Fruit fly (Drosophila melanogaster) whole organism, prepupa: Measurements from ENCODE around the gene gdl-ORF39.

Source experiments
- CG4318 ChIP-seq: fragments of 200-800 bp; sonication (Bioruptor generic); optimal IDR thresholded peaks from 3 replicates; lab custom pipeline; 2017; ENCODE audit warnings: missing biosample characterization, mild to moderate bottlenecking, missing genetic modification characterization
- CG6792 ChIP-seq: fragments of 200-800 bp; sonication (Bioruptor generic); optimal IDR thresholded peaks from 3 replicates; lab custom pipeline; 2016; ENCODE audit warnings: missing biosample characterization, missing genetic modification characterization
- Hr4 ChIP-seq: fragments of 200-800 bp; sonication (Bioruptor generic); optimal IDR thresholded peaks from 3 replicates; lab custom pipeline; 2016; ENCODE audit warnings: missing biosample characterization, missing genetic modification characterization
- Lpt ChIP-seq: fragments of 200-800 bp; sonication (Bioruptor generic); optimal IDR thresholded peaks from 3 replicates; lab custom pipeline; 2016; ENCODE audit warnings: missing biosample characterization, missing genetic modification characterization
- esn ChIP-seq: fragments of 200-800 bp; sonication (Bioruptor generic); optimal IDR thresholded peaks from 2 replicates; lab custom pipeline; 2016; ENCODE audit warnings: missing biosample characterization, mild to moderate bottlenecking, missing genetic modification characterization, moderate library complexity

dm6 chr3L:15506174-15506926 is 2.9 kb upstream of the gdl-ORF39 start:
- TF ChIP-seq esn (GFP tag; lab: Kevin White, UChicago) (peak; percentile 16), CG4318 (GFP tag; lab: Kevin White, UChicago) (no peak), CG6792 (GFP tag; lab: Kevin White, UChicago) (no peak), Lpt (GFP tag; lab: Kevin White, UChicago) (no peak), Hr4 (no peak)
